Fruit fly (Drosophila melanogaster): Measurements from ENCODE around the gene CG4631.

Gene CG4631

dm6 chr2L:16562379-16562778 lies 44.8 kb upstream of the CG4631 start (continued):
- TF ChIP-seq CG1621 (tag; optimal IDR thresholded peaks at IDR 0.05) = no peak

dm6 chr2L:16582732-16583131 lies 24.4 kb upstream of the CG4631 start:
- no peak for TF ChIP-seq achi (GFP tag; optimal IDR thresholded peaks at IDR 0.05)
- no peak for TF ChIP-seq CG7368 (GFP tag; optimal IDR thresholded peaks at IDR 0.05)
- no peak for TF ChIP-seq CG8319 (GFP tag; optimal IDR thresholded peaks at IDR 0.05)
- TF ChIP-seq lz (GFP tag; optimal IDR thresholded peaks at IDR 0.05) = no peak
- no peak for TF ChIP-seq Met (GFP tag; optimal IDR thresholded peaks at IDR 0.05)
- no peak for TF ChIP-seq CG1621 (tag; optimal IDR thresholded peaks at IDR 0.05)
- no peak for TF ChIP-seq CG6792 (GFP tag; optimal IDR thresholded peaks at IDR 0.05)
- no peak for TF ChIP-seq CG4318 (GFP tag; optimal IDR thresholded peaks at IDR 0.05)
- no peak for TF ChIP-seq Hr39 (GFP tag; optimal IDR thresholded peaks at IDR 0.05)

dm6 chr2L:16587654-16588348 lies 19.4 kb upstream of the CG4631 start:
- TF ChIP-seq CG3919 (GFP tag; optimal IDR thresholded peaks at IDR 0.05) = peak; percentile 41
- TF ChIP-seq CG10631 (GFP tag; optimal IDR thresholded peaks at IDR 0.05) = no peak
- TF ChIP-seq CG6808 (GFP tag; optimal IDR thresholded peaks at IDR 0.05) = peak; percentile 70
- peak; percentile 65 for TF ChIP-seq CG16779 (tag; optimal IDR thresholded peaks at IDR 0.05)
- no peak for TF ChIP-seq CG32006 (GFP tag; optimal IDR thresholded peaks at IDR 0.05)
- peak; percentile 20 for TF ChIP-seq pdm3 (GFP tag; optimal IDR thresholded peaks at IDR 0.05)
- peak; percentile 65 for TF ChIP-seq svp (GFP tag)
- TF ChIP-seq Hr39 (GFP tag; optimal IDR thresholded peaks at IDR 0.05) = no peak
- peak; percentile 21 for TF ChIP-seq CG6792 (GFP tag; optimal IDR thresholded peaks at IDR 0.05)
- TF ChIP-seq Eip75B (GFP tag; optimal IDR thresholded peaks at IDR 0.05) = peak; percentile 80
- TF ChIP-seq Ets21C (GFP tag; optimal IDR thresholded peaks at IDR 0.05) = no peak
- no peak for TF ChIP-seq Gug (GFP tag; IDR thresholded peaks at IDR 0.05)
- TF ChIP-seq CG9139 (GFP tag; optimal IDR thresholded peaks at IDR 0.05) = peak; percentile 69
- TF ChIP-seq CG4318 (GFP tag; optimal IDR thresholded peaks at IDR 0.05) = no peak
- TF ChIP-seq Lpt (GFP tag; optimal IDR thresholded peaks at IDR 0.05) = peak; percentile 83
- TF ChIP-seq salr (GFP tag; optimal IDR thresholded peaks at IDR 0.05) = peak in 1 of 2 experiments; percentile 35
- peak; percentile 96 for TF ChIP-seq CG1621 (tag; optimal IDR thresholded peaks at IDR 0.05)
- TF ChIP-seq Hr4 (GFP tag; optimal IDR thresholded peaks at IDR 0.05) = peak; percentile 16
- peak; percentile 70 for TF ChIP-seq Eip78C (GFP tag)
- peak; percentile 73 to 76 for TF ChIP-seq ss (GFP tag; optimal IDR thresholded peaks at IDR 0.05)
- TF ChIP-seq CG8632 (GFP tag; optimal IDR thresholded peaks at IDR 0.05) = peak; percentile 2
- TF ChIP-seq CG11294 (GFP tag; IDR thresholded peaks at IDR 0.05) = peak; percentile 24; the same call in 1 of the 2 replicates
- no peak for TF ChIP-seq CG3032 (tag; optimal IDR thresholded peaks at IDR 0.05)
- TF ChIP-seq Sox15 (GFP tag; optimal IDR thresholded peaks at IDR 0.05) = no peak
- peak; percentile 34 for TF ChIP-seq dsx (GFP tag; optimal IDR thresholded peaks at IDR 0.05; ENCODE audit: poor library complexity, severe bottlenecking)
- peak; percentile 81 for TF ChIP-seq CG8119 (GFP tag; IDR thresholded peaks at IDR 0.05)
- TF ChIP-seq eg (GFP tag; IDR thresholded peaks at IDR 0.05) = peak; percentile 77
- no peak for TF ChIP-seq cyc (GFP tag; optimal IDR thresholded peaks at IDR 0.05)
- peak; percentile 4 for TF ChIP-seq acj6 (GFP tag; optimal IDR thresholded peaks at IDR 0.05)
- TF ChIP-seq CG34406 (GFP tag; optimal IDR thresholded peaks at IDR 0.05) = peak; percentile 55
- no peak for TF ChIP-seq CG11902 (GFP tag; optimal IDR thresholded peaks at IDR 0.05)
- peak; percentile 91 for TF ChIP-seq CG6163 (GFP tag; IDR thresholded peaks at IDR 0.05)
- peak; percentile 53 for TF ChIP-seq CG10669 (GFP tag; optimal IDR thresholded peaks at IDR 0.05)
- TF ChIP-seq achi (GFP tag; optimal IDR thresholded peaks at IDR 0.05) = peak; percentile 34
- TF ChIP-seq CG6854 (GFP tag; optimal IDR thresholded peaks at IDR 0.05) = no peak
- TF ChIP-seq fkh (GFP tag; optimal IDR thresholded peaks at IDR 0.05) = peak; percentile 28
- no peak for TF ChIP-seq CG8319 (GFP tag; optimal IDR thresholded peaks at IDR 0.05)
- peak; percentile 58 for TF ChIP-seq CG6276 (GFP tag; optimal IDR thresholded peaks at IDR 0.05)
- TF ChIP-seq Sox102F (GFP tag; optimal IDR thresholded peaks at IDR 0.05) = peak; percentile 68
- peak; percentile 56 for TF ChIP-seq Blimp-1 (GFP tag; optimal IDR thresholded peaks at IDR 0.05)
- peak; percentile 75 for TF ChIP-seq CG15336 (GFP tag; IDR thresholded peaks at IDR 0.05)
- TF ChIP-seq spab (GFP tag; optimal IDR thresholded peaks at IDR 0.05) = peak; percentile 34
- TF ChIP-seq CG31627 (GFP tag; optimal IDR thresholded peaks at IDR 0.05) = no peak
- TF ChIP-seq lz (GFP tag; optimal IDR thresholded peaks at IDR 0.05) = peak; percentile 34

Data from whole organism, prepupa.